Worm (Caenorhabditis elegans) whole organism, mixed stage, embryonic: ENCODE results near the gene srx-8.

Experiments
- M03D4.4 ChIP-seq: sonication (generic microtip); optimal IDR thresholded peaks from 2 replicates; lab custom pipeline; 2017; ENCODE audit warnings: mild to moderate bottlenecking, missing genetic modification characterization, missing compliant biosample characterization
- bed-3 ChIP-seq: fragments of 200-800 bp; sonication (Bioruptor generic); optimal IDR thresholded peaks from 3 replicates; lab custom pipeline; 2018; ENCODE audit warnings: mild to moderate bottlenecking, missing genetic modification characterization, moderate library complexity, missing compliant biosample characterization
- blmp-1 ChIP-seq: fragments of 150-350 bp; optimal IDR thresholded peaks from 2 replicates; lab custom pipeline; 2014; ENCODE audit warnings: missing biosample characterization, missing genetic modification characterization
- ceh-39 ChIP-seq: fragments of 150-350 bp; optimal IDR thresholded peaks from 2 replicates; lab custom pipeline; 2014; ENCODE audit warnings: missing biosample characterization, missing genetic modification characterization
- ceh-43 ChIP-seq: fragments of 200-800 bp; sonication (Bioruptor generic); optimal IDR thresholded peaks from 2 replicates; lab custom pipeline; 2018; ENCODE audit warnings: mild to moderate bottlenecking, missing genetic modification characterization, moderate library complexity, missing compliant biosample characterization
- ceh-83 ChIP-seq: fragments of 200-800 bp; sonication (Bioruptor generic); optimal IDR thresholded peaks from 2 replicates; lab custom pipeline; 2018; ENCODE audit warnings: mild to moderate bottlenecking, missing genetic modification characterization, missing compliant biosample characterization
- ces-1 ChIP-seq: fragments of 150-350 bp; optimal IDR thresholded peaks from 2 replicates; lab custom pipeline; 2014; ENCODE audit warnings: missing biosample characterization, missing genetic modification reagents, missing genetic modification characterization
- cnd-1 ChIP-seq: fragments of 200-800 bp; sonication (Bioruptor generic); optimal IDR thresholded peaks from 2 replicates; lab custom pipeline; 2018; ENCODE audit warnings: mild to moderate bottlenecking, missing genetic modification characterization, missing compliant biosample characterization
- drap-1 ChIP-seq: fragments of 200-800 bp; sonication (Bioruptor generic); optimal IDR thresholded peaks from 3 replicates; lab custom pipeline; 2018; ENCODE audit warnings: mild to moderate bottlenecking, missing genetic modification characterization, missing compliant biosample characterization
- elt-1 ChIP-seq: sonication (generic microtip); optimal IDR thresholded peaks from 2 replicates; lab custom pipeline; 2017; ENCODE audit warnings: missing genetic modification characterization, mild to moderate bottlenecking, missing compliant biosample characterization, antibody characterized with exemption, moderate library complexity, borderline replicate concordance; ENCODE audit not compliant: insufficient read depth
- elt-3 ChIP-seq: fragments of 150-350 bp; optimal IDR thresholded peaks from 2 replicates; lab custom pipeline; 2014; ENCODE audit warnings: missing biosample characterization, missing genetic modification characterization
- ham-2 ChIP-seq: fragments of 200-800 bp; sonication (Bioruptor generic); optimal IDR thresholded peaks from 2 replicates; lab custom pipeline; 2018; ENCODE audit warnings: mild to moderate bottlenecking, missing genetic modification characterization, missing compliant biosample characterization
- hlh-1 ChIP-seq: fragments of 150-350 bp; optimal IDR thresholded peaks from 2 replicates; lab custom pipeline; 2014; ENCODE audit warnings: missing biosample characterization, missing genetic modification reagents, missing genetic modification characterization
- lin-13 ChIP-seq: fragments of 150-350 bp; optimal IDR thresholded peaks from 2 replicates; lab custom pipeline; 2014; ENCODE audit warnings: missing biosample characterization, missing genetic modification characterization
- lsy-2 ChIP-seq: fragments of 150-350 bp; optimal IDR thresholded peaks from 2 replicates; lab custom pipeline; 2014; ENCODE audit warnings: missing biosample characterization, missing genetic modification characterization
- mab-5 ChIP-seq: fragments of 150-350 bp; optimal IDR thresholded peaks from 2 replicates; lab custom pipeline; 2014; ENCODE audit warnings: missing biosample characterization, missing genetic modification characterization
- mep-1 ChIP-seq: fragments of 150-350 bp; optimal IDR thresholded peaks from 2 replicates; lab custom pipeline; 2017; ENCODE audit warnings: missing biosample characterization, missing genetic modification reagents, missing genetic modification characterization, inconsistent platforms
- mls-2 ChIP-seq: sonication (generic microtip); optimal IDR thresholded peaks from 2 replicates; lab custom pipeline; 2016; ENCODE audit warnings: mild to moderate bottlenecking, missing genetic modification characterization, moderate library complexity, missing compliant biosample characterization
- nhr-2 ChIP-seq: fragments of 150-350 bp; optimal IDR thresholded peaks from 2 replicates; lab custom pipeline; 2014; ENCODE audit warnings: missing biosample characterization, missing genetic modification characterization
- nhr-28 ChIP-seq: fragments of 150-350 bp; optimal IDR thresholded peaks from 2 replicates; lab custom pipeline; 2014; ENCODE audit warnings: missing biosample characterization, missing genetic modification characterization
- nhr-76 ChIP-seq: sonication (generic microtip); optimal IDR thresholded peaks from 2 replicates; lab custom pipeline; 2017; ENCODE audit warnings: missing biosample characterization, missing genetic modification characterization
- pha-4 ChIP-seq: fragments of 150-350 bp; optimal IDR thresholded peaks from 2 replicates; lab custom pipeline; 2018; ENCODE audit warnings: missing biosample characterization, missing genetic modification reagents, missing genetic modification characterization
- sem-2 ChIP-seq: fragments of 200-800 bp; sonication (Bioruptor generic); optimal IDR thresholded peaks from 2 replicates; lab custom pipeline; 2018; ENCODE audit warnings: mild to moderate bottlenecking, missing genetic modification characterization, missing compliant biosample characterization
- snpc-4 ChIP-seq: fragments of 150-350 bp; optimal IDR thresholded peaks from 2 replicates; lab custom pipeline; 2014; ENCODE audit warnings: missing biosample characterization, missing genetic modification characterization
- sptf-1 ChIP-seq: sonication (generic microtip); optimal IDR thresholded peaks from 2 replicates; lab custom pipeline; 2017; ENCODE audit warnings: mild to moderate bottlenecking, missing genetic modification characterization, moderate library complexity, missing compliant biosample characterization
- tbx-8 ChIP-seq: fragments of 200-800 bp; sonication (Bioruptor generic); optimal IDR thresholded peaks from 2 replicates; lab custom pipeline; 2018; ENCODE audit warnings: mild to moderate bottlenecking, missing genetic modification characterization, moderate library complexity, missing compliant biosample characterization
- unc-120 ChIP-seq: sonication (generic microtip); optimal IDR thresholded peaks from 2 replicates; lab custom pipeline; 2017; ENCODE audit warnings: missing genetic modification characterization, missing compliant biosample characterization; ENCODE audit not compliant: poor library complexity, severe bottlenecking
- unc-39 ChIP-seq: fragments of 150-350 bp; optimal IDR thresholded peaks from 2 replicates; lab custom pipeline; 2014; ENCODE audit warnings: missing biosample characterization, missing genetic modification characterization
- unc-62 ChIP-seq: fragments of 150-350 bp; optimal IDR thresholded peaks from 2 replicates; lab custom pipeline; 2014; ENCODE audit warnings: missing biosample characterization, missing genetic modification reagents, missing genetic modification characterization
- zip-8 ChIP-seq: fragments of 150-350 bp; optimal IDR thresholded peaks from 2 replicates; lab custom pipeline; 2014; ENCODE audit warnings: missing biosample characterization, missing genetic modification characterization

srx-8 gene

ce11 chrV:565984-566383 is 10.0 kb upstream of the srx-8 start, which contains the start of gene sri-73:
Gene sri-73, minus strand, starts transcription at chrV:566084.
- no peak for TF ChIP-seq ceh-43 (GFP tag; lab: Kevin White, UChicago)

ce11 chrV:562834-563233 is 6.9 kb upstream of the srx-8 start, which contains the start of gene C14C6.2:
Gene C14C6.2, plus strand, starts transcription at chrV:563134.
- no peak for TF ChIP-seq unc-120 (tag; lab: Kevin White, UChicago)

- TF ChIP-seq cnd-1 (tag; lab: Kevin White, UChicago) (no peak), zip-8 (tag; lab: Kevin White, UChicago) (no peak), M03D4.4 (no peak), ham-2 (GFP tag; lab: Kevin White, UChicago) (no peak), bed-3 (GFP tag; lab: Kevin White, UChicago) (no peak), nhr-2 (tag; lab: Kevin White, UChicago) (no peak)
Measured at ce11 chrV:559940-560339, 4.0 kb upstream of the srx-8 start, which contains the start of gene srx-7. Gene srx-7, plus strand, starts transcription at chrV:560195.

- TF ChIP-seq mep-1 (tag; lab: Kevin White, UChicago) (no peak), ceh-83 (GFP tag; lab: Kevin White, UChicago) (no peak), elt-3 (no peak), ham-2 (GFP tag; lab: Kevin White, UChicago) (no peak), blmp-1 (tag; lab: Kevin White, UChicago) (no peak), drap-1 (no peak), ceh-43 (GFP tag; lab: Kevin White, UChicago) (no peak), pha-4 (no peak), cnd-1 (tag; lab: Kevin White, UChicago) (no peak), tbx-8 (GFP tag; lab: Kevin White, UChicago) (no peak), ceh-39 (tag; lab: Kevin White, UChicago) (no peak), M03D4.4 (no peak)
Measured at ce11 chrV:553067-553466, 2.9 kb downstream of the srx-8 start, which contains the start of gene C14C6.8. Gene C14C6.8, minus strand, starts transcription at chrV:553167.

DNA sequence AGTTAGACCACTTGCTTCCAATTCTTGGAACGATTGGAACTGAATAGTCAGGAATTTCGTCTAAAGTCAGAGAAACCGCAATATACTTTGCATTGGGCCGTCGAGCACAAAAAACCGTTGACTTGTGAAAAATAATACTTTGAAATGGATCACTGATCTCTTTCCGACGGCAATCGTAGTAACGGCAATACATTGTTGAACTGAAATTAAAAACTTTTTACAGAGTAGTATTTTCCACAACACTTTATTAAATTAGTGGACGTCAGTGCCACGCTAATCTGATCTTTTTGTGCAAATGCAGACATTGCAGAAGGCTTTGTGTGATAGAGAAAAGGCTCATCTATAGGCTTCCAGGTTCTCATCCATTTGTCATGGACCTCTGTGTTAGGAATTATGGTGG is 3.5 kb downstream of the srx-8 start:
- no peak for TF ChIP-seq hlh-1 (tag; lab: Kevin White, UChicago)
- no peak for TF ChIP-seq sptf-1 (tag; lab: Kevin White, UChicago)
- TF ChIP-seq ces-1, result no peak
- no peak for TF ChIP-seq ham-2 (GFP tag; lab: Kevin White, UChicago)
- no peak for TF ChIP-seq M03D4.4
- TF ChIP-seq mep-1 (tag; lab: Kevin White, UChicago), result no peak
- TF ChIP-seq cnd-1 (tag; lab: Kevin White, UChicago), result no peak
- no peak for TF ChIP-seq lin-13
- TF ChIP-seq nhr-2 (tag; lab: Kevin White, UChicago), result no peak
- TF ChIP-seq pha-4, result no peak
- TF ChIP-seq mls-2, result no peak
- no peak for TF ChIP-seq nhr-76 (tag; lab: Kevin White, UChicago)
- TF ChIP-seq unc-62 (GFP tag; lab: Kevin White, UChicago), result no peak
- no peak for TF ChIP-seq nhr-28 (tag; lab: Kevin White, UChicago)

DNA sequence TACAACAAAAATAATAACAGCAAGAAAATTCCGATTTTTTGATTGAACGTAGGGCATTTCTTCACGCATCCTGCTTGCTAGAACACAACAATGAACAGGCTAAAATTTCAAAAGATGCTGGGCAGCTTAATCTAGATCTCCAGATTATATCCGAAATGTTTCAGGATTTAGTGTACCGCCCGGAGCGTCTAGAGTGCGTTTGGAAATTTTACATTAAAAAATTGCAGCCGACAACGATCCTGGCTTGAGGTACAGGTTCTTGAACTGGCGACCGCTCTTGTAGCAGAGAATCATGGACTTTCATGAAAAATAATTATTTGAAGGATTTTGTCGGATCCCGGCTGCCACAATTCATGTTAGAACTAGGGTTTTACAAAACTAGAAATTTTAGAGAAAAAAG is 8.0 kb downstream of the srx-8 start, which contains the start of gene C14C6.6:
C14C6.6 (minus strand) TSS at position 101 of the 400 bp plus-strand sequence.
- TF ChIP-seq unc-39 (tag; lab: Kevin White, UChicago), result no peak
- no peak for TF ChIP-seq snpc-4 (tag; lab: Kevin White, UChicago)

DNA sequence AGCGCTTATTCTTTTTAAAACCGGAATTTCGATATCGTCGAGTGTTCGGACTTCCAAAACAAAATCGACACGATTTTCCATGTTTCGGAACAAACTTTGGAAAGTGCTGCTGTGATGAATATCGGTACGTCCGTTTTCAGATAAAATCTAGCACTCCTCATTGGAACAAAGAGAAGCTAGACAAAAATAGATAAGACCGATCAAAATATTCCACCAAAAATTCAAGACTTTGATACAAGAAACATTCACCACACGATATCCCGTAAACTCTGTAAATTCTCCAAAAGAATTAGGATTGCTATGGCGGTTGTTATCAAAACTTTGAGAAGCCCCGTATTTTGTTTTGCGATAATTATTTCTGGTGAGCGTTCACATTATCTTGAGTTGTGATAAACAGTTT is 12.8 kb downstream of the srx-8 start, which contains the start of gene C14C6.3:
C14C6.3 (plus strand) TSS at position 301 of the 400 bp plus-strand sequence.
- no peak for TF ChIP-seq elt-1 (tag; lab: Kevin White, UChicago)
- no peak for TF ChIP-seq drap-1
- no peak for TF ChIP-seq ceh-83 (GFP tag; lab: Kevin White, UChicago)
- TF ChIP-seq bed-3 (GFP tag; lab: Kevin White, UChicago), result no peak
- no peak for TF ChIP-seq blmp-1 (tag; lab: Kevin White, UChicago)
- no peak for TF ChIP-seq sem-2 (GFP tag; lab: Kevin White, UChicago)
- TF ChIP-seq nhr-76 (tag; lab: Kevin White, UChicago), result no peak
- no peak for TF ChIP-seq lsy-2
- no peak for TF ChIP-seq ces-1
- no peak for TF ChIP-seq nhr-28 (tag; lab: Kevin White, UChicago)
- no peak for TF ChIP-seq unc-39 (tag; lab: Kevin White, UChicago)
- no peak for TF ChIP-seq mab-5 (tag; lab: Kevin White, UChicago)
- TF ChIP-seq elt-3, result no peak
- TF ChIP-seq pha-4, result no peak
- TF ChIP-seq unc-120 (tag; lab: Kevin White, UChicago), result no peak
- TF ChIP-seq nhr-2 (tag; lab: Kevin White, UChicago), result no peak
- TF ChIP-seq zip-8 (tag; lab: Kevin White, UChicago), result no peak
- TF ChIP-seq ham-2 (GFP tag; lab: Kevin White, UChicago), result no peak
- TF ChIP-seq, all 35 proteins: peak for 0
